Worm (Caenorhabditis elegans) whole organism, L2 larva: ENCODE data around the gene rnh-1.0.
A peak's percentile ranks its signal among the peaks of the same experiment; 100 is the strongest.

Experiments
- C34F6.9 ChIP-seq: fragments of 150-350 bp; optimal IDR thresholded peaks from 2 replicates; lab custom pipeline; 2014; ENCODE audit warnings: missing biosample characterization, missing genetic modification characterization
- F13H6.1 ChIP-seq: sonication (generic microtip); optimal IDR thresholded peaks from 2 replicates; lab custom pipeline; 2016; ENCODE audit warnings: missing genetic modification characterization, missing compliant biosample characterization
- R02D3.7 ChIP-seq: fragments of 150-350 bp; optimal IDR thresholded peaks from 2 replicates; lab custom pipeline; 2014; ENCODE audit warnings: missing biosample characterization, missing genetic modification characterization
- Y55F3AM.14 ChIP-seq: fragments of 200-800 bp; sonication (Bioruptor generic); optimal IDR thresholded peaks from 2 replicates; lab custom pipeline; 2018; ENCODE audit warnings: mild to moderate bottlenecking, missing genetic modification characterization, missing compliant biosample characterization
- ZK546.5 ChIP-seq: sonication (generic microtip); optimal IDR thresholded peaks from 2 replicates; lab custom pipeline; 2017; ENCODE audit warnings: missing biosample characterization, missing genetic modification characterization
- alr-1 ChIP-seq: fragments of 150-350 bp; optimal IDR thresholded peaks from 2 replicates; lab custom pipeline; 2014; ENCODE audit warnings: missing biosample characterization, missing genetic modification characterization
- aly-2 ChIP-seq: fragments of 150-350 bp; optimal IDR thresholded peaks from 2 replicates; lab custom pipeline; 2014; ENCODE audit warnings: missing biosample characterization, missing genetic modification characterization
- ama-1 ChIP-seq: fragments of 150-350 bp; optimal IDR thresholded peaks from 2 replicates; lab custom pipeline; 2018; ENCODE audit warnings: inconsistent platforms
- blmp-1 ChIP-seq: sonication (generic microtip); optimal IDR thresholded peaks from 2 replicates; lab custom pipeline; 2017; ENCODE audit warnings: missing genetic modification characterization, mild to moderate bottlenecking, missing compliant biosample characterization, antibody characterized with exemption, moderate library complexity; ENCODE audit not compliant: insufficient read depth
- ceh-16 ChIP-seq: fragments of 150-350 bp; optimal IDR thresholded peaks from 2 replicates; lab custom pipeline; 2014; ENCODE audit warnings: missing biosample characterization, missing genetic modification characterization
- ceh-82 ChIP-seq: fragments of 150-350 bp; optimal IDR thresholded peaks from 2 replicates; lab custom pipeline; 2014; ENCODE audit warnings: missing biosample characterization, missing genetic modification characterization
- crh-2 ChIP-seq: sonication (generic microtip); optimal IDR thresholded peaks from 2 replicates; lab custom pipeline; 2017; ENCODE audit warnings: missing biosample characterization, missing genetic modification characterization
- dmd-4 ChIP-seq: sonication (generic microtip); optimal IDR thresholded peaks from 2 replicates; lab custom pipeline; 2017; ENCODE audit warnings: missing biosample characterization, missing genetic modification characterization
- egl-27 ChIP-seq: sonication (generic microtip); optimal IDR thresholded peaks from 3 replicates; lab custom pipeline; 2017; ENCODE audit warnings: missing biosample characterization, missing genetic modification reagents, missing genetic modification characterization
- elt-1 ChIP-seq: fragments of 150-350 bp; optimal IDR thresholded peaks from 2 replicates; lab custom pipeline; 2014; ENCODE audit warnings: missing biosample characterization, missing genetic modification characterization
- elt-3 ChIP-seq: sonication (generic microtip); optimal IDR thresholded peaks from 2 replicates; lab custom pipeline; 2017; ENCODE audit warnings: missing biosample characterization, missing genetic modification characterization
- fos-1 ChIP-seq: fragments of 150-350 bp; optimal IDR thresholded peaks from 2 replicates; lab custom pipeline; 2014; ENCODE audit warnings: missing biosample characterization, missing genetic modification characterization
- gmeb-1 ChIP-seq: fragments of 150-350 bp; optimal IDR thresholded peaks from 2 replicates; lab custom pipeline; 2014; ENCODE audit warnings: missing biosample characterization, missing genetic modification characterization
- lin-13 ChIP-seq: fragments of 150-350 bp; optimal IDR thresholded peaks from 2 replicates; lab custom pipeline; 2014; ENCODE audit warnings: missing biosample characterization, missing genetic modification reagents, missing genetic modification characterization
- lin-39 ChIP-seq: fragments of 150-350 bp; optimal IDR thresholded peaks from 2 replicates; lab custom pipeline; 2014; ENCODE audit warnings: missing biosample characterization, missing genetic modification reagents, missing genetic modification characterization
- lsy-2 ChIP-seq, 2 experiments: fragments of 150-350 bp in 1 of 2; sonication (generic microtip) in 1 of 2; optimal IDR thresholded peaks; 2 replicates each; lab custom pipeline; 2014 to 2017; ENCODE audit warnings: missing biosample characterization in 2 of 2, missing genetic modification characterization in 2 of 2
- mab-5 ChIP-seq: fragments of 150-350 bp; optimal IDR thresholded peaks from 2 replicates; lab custom pipeline; 2014; ENCODE audit warnings: missing biosample characterization, missing genetic modification characterization
- mbf-1 ChIP-seq: sonication (generic microtip); optimal IDR thresholded peaks from 2 replicates; lab custom pipeline; 2017; ENCODE audit warnings: missing biosample characterization, missing genetic modification characterization
- mdl-1 ChIP-seq, 2 experiments: fragments of 150-350 bp in 1 of 2; sonication (generic microtip) in 1 of 2; optimal IDR thresholded peaks; 2 replicates each; lab custom pipeline; 2017; ENCODE audit warnings: missing biosample characterization in 2 of 2, missing genetic modification characterization in 2 of 2
- nhr-10 ChIP-seq: sonication (generic microtip); optimal IDR thresholded peaks from 2 replicates; lab custom pipeline; 2017; ENCODE audit warnings: missing biosample characterization, missing genetic modification characterization
- nhr-11 ChIP-seq: fragments of 150-350 bp; optimal IDR thresholded peaks from 2 replicates; lab custom pipeline; 2014; ENCODE audit warnings: missing biosample characterization, missing genetic modification characterization
- nhr-12 ChIP-seq: fragments of 150-350 bp; optimal IDR thresholded peaks from 2 replicates; lab custom pipeline; 2014; ENCODE audit warnings: missing biosample characterization, missing genetic modification characterization
- nhr-129 ChIP-seq: fragments of 150-350 bp; optimal IDR thresholded peaks from 2 replicates; lab custom pipeline; 2014; ENCODE audit warnings: missing biosample characterization, missing genetic modification characterization
- nhr-21 ChIP-seq: fragments of 150-350 bp; optimal IDR thresholded peaks from 2 replicates; lab custom pipeline; 2014; ENCODE audit warnings: missing biosample characterization, missing genetic modification characterization
- nhr-23 ChIP-seq: fragments of 150-350 bp; optimal IDR thresholded peaks from 2 replicates; lab custom pipeline; 2014; ENCODE audit warnings: missing biosample characterization, missing genetic modification reagents, missing genetic modification characterization
- nhr-237 ChIP-seq: fragments of 150-350 bp; optimal IDR thresholded peaks from 2 replicates; lab custom pipeline; 2014; ENCODE audit warnings: missing biosample characterization, missing genetic modification characterization
- nhr-25 ChIP-seq: fragments of 150-350 bp; sonication (generic microtip); optimal IDR thresholded peaks from 3 replicates; lab custom pipeline; 2014; ENCODE audit warnings: missing biosample characterization, missing genetic modification characterization
- nhr-6 ChIP-seq: fragments of 150-350 bp; optimal IDR thresholded peaks from 2 replicates; lab custom pipeline; 2014; ENCODE audit warnings: missing biosample characterization, missing genetic modification characterization
- nhr-77 ChIP-seq: fragments of 150-350 bp; optimal IDR thresholded peaks from 2 replicates; lab custom pipeline; 2014; ENCODE audit warnings: missing biosample characterization, missing genetic modification characterization
- peb-1 ChIP-seq: fragments of 150-350 bp; optimal IDR thresholded peaks from 2 replicates; lab custom pipeline; 2014; ENCODE audit warnings: missing biosample characterization, missing genetic modification characterization
- sem-4 ChIP-seq: fragments of 150-350 bp; optimal IDR thresholded peaks from 2 replicates; lab custom pipeline; 2014; ENCODE audit warnings: missing biosample characterization, missing genetic modification reagents, missing genetic modification characterization
- skn-1 ChIP-seq: sonication (generic microtip); optimal IDR thresholded peaks from 2 replicates; lab custom pipeline; 2017; ENCODE audit warnings: missing biosample characterization, missing genetic modification characterization
- sma-3 ChIP-seq: sonication (generic microtip); optimal IDR thresholded peaks from 2 replicates; lab custom pipeline; 2016; ENCODE audit warnings: missing genetic modification reagents, missing genetic modification characterization, missing compliant biosample characterization
- sma-9 ChIP-seq, 2 experiments: fragments of 150-350 bp in 1 of 2; sonication (generic microtip) in 1 of 2; optimal IDR thresholded peaks; 2 replicates each; lab custom pipeline; 2014 to 2016; ENCODE audit warnings: missing genetic modification characterization in 2 of 2, mild to moderate bottlenecking in 1 of 2, missing biosample characterization in 1 of 2, missing compliant biosample characterization in 1 of 2, missing genetic modification reagents in 1 of 2, moderate library complexity in 1 of 2
- snpc-4 ChIP-seq: fragments of 150-350 bp; optimal IDR thresholded peaks from 2 replicates; lab custom pipeline; 2014; ENCODE audit warnings: missing biosample characterization, missing genetic modification characterization
- unc-39 ChIP-seq: fragments of 150-350 bp; optimal IDR thresholded peaks from 2 replicates; lab custom pipeline; 2014; ENCODE audit warnings: missing biosample characterization, missing genetic modification characterization
- unc-55 ChIP-seq: fragments of 150-350 bp; sonication (generic microtip); optimal IDR thresholded peaks from 3 replicates; lab custom pipeline; 2014; ENCODE audit warnings: missing biosample characterization, missing genetic modification reagents, missing genetic modification characterization
- unc-62 ChIP-seq: fragments of 150-350 bp; optimal IDR thresholded peaks from 2 replicates; lab custom pipeline; 2014; ENCODE audit warnings: missing biosample characterization, missing genetic modification reagents, missing genetic modification characterization
- zag-1 ChIP-seq: fragments of 150-350 bp; optimal IDR thresholded peaks from 2 replicates; lab custom pipeline; 2014; ENCODE audit warnings: missing biosample characterization, missing genetic modification characterization
- ztf-1 ChIP-seq: fragments of 200-800 bp; sonication (Bioruptor generic); conservative IDR thresholded peaks from 2 replicates; pipeline ENCODE4 v1.3.6; 2022; ENCODE audit warnings: missing genetic modification characterization, missing compliant biosample characterization
- ztf-11 ChIP-seq: sonication (generic microtip); optimal IDR thresholded peaks from 2 replicates; lab custom pipeline; 2017; ENCODE audit warnings: missing biosample characterization, missing genetic modification characterization
- ztf-4 ChIP-seq: fragments of 150-350 bp; optimal IDR thresholded peaks from 2 replicates; lab custom pipeline; 2014; ENCODE audit warnings: missing biosample characterization, missing genetic modification characterization

Gene rnh-1.0

ce11 chrII:5014399-5014798 is 19.3 kb downstream of the rnh-1.0 start, which contains the start of gene F59A6.2:
Gene F59A6.2 (plus strand): TSS chrII:5014699.
- TF ChIP-seq mdl-1 (tag; optimal IDR thresholded peaks at IDR 0.05; lab: Kevin White, UChicago): no peak
- no peak for TF ChIP-seq ZK546.5 (tag; lab: Kevin White, UChicago)
- TF ChIP-seq peb-1 (tag; lab: Kevin White, UChicago): no peak
- TF ChIP-seq unc-55 (GFP tag; lab: Kevin White, UChicago): no peak
- TF ChIP-seq ztf-1 (GFP tag; lab: Robert Waterston, UW): no peak
- TF ChIP-seq ceh-16 (tag; lab: Kevin White, UChicago): no peak
- no peak for TF ChIP-seq Y55F3AM.14 (GFP tag; lab: Kevin White, UChicago)
- no peak for TF ChIP-seq mab-5 (tag; lab: Kevin White, UChicago)
- TF ChIP-seq R02D3.7 (tag; lab: Kevin White, UChicago): no peak
- TF ChIP-seq unc-62 (GFP tag; lab: Kevin White, UChicago): no peak
- TF ChIP-seq nhr-129 (tag; lab: Kevin White, UChicago): no peak

DNA sequence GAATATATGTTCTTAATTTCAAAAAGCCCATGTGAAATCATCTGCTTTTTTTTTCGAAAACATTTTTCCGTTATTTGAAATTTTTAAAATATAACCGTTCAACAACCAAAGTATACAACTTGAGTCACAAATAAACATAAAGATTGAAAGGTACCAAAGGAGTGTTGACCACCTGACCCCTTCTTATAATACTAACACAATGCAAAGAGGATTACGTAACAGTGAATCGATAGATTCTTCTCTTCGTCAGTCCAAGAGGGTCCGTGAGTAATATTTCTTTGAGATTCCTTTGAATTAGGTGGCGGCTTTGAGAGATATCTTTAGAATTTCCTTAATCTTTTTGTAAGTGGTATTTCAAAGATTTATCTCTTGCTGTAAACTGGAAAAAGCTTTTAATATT is 21.0 kb downstream of the rnh-1.0 start:
- TF ChIP-seq sma-9 (GFP tag; optimal IDR thresholded peaks at IDR 0.05; lab: Kevin White, UChicago): no peak
- no peak for TF ChIP-seq sma-9 (tag; optimal IDR thresholded peaks at IDR 0.05; lab: Kevin White, UChicago)
- TF ChIP-seq nhr-23 (tag; lab: Kevin White, UChicago): no peak
- no peak for TF ChIP-seq egl-27 (tag; lab: Kevin White, UChicago)
- TF ChIP-seq elt-1 (tag; lab: Kevin White, UChicago): no peak

ce11 chrII:5016977-5017585 is 22.0 kb downstream of the rnh-1.0 start:
- no peak for TF ChIP-seq lin-39 (tag; lab: Kevin White, UChicago)
- TF ChIP-seq skn-1 (tag; lab: Kevin White, UChicago): no peak
- TF ChIP-seq nhr-21 (tag; lab: Kevin White, UChicago): peak; percentile 31
- TF ChIP-seq sma-3 (GFP tag; lab: Kevin White, UChicago): peak; percentile 18
- TF ChIP-seq nhr-12 (tag; lab: Kevin White, UChicago): no peak
- peak; percentile 74 for TF ChIP-seq egl-27 (tag; lab: Kevin White, UChicago)
- no peak for TF ChIP-seq elt-1 (tag; lab: Kevin White, UChicago)
- no peak for TF ChIP-seq R02D3.7 (tag; lab: Kevin White, UChicago)
- no peak for TF ChIP-seq ztf-4
- TF ChIP-seq mab-5 (tag; lab: Kevin White, UChicago): peak; percentile 56
- TF ChIP-seq nhr-129 (tag; lab: Kevin White, UChicago): peak; percentile 82
- peak; percentile 51 for TF ChIP-seq snpc-4 (tag; lab: Kevin White, UChicago)
- TF ChIP-seq nhr-11 (tag; lab: Kevin White, UChicago): no peak
- peak; percentile 81 for TF ChIP-seq fos-1 (tag; lab: Kevin White, UChicago)
- no peak for TF ChIP-seq ZK546.5 (tag; lab: Kevin White, UChicago)
- no peak for TF ChIP-seq aly-2
- peak; percentile 21 to 76 for TF ChIP-seq lsy-2 (tag; optimal IDR thresholded peaks at IDR 0.05; lab: Kevin White, UChicago)
- TF ChIP-seq unc-55 (GFP tag; lab: Kevin White, UChicago): peak; percentile 72
- TF ChIP-seq ztf-11 (tag; lab: Kevin White, UChicago): no peak
- peak in 1 of 2 experiments; percentile 26 for TF ChIP-seq mdl-1 (tag; optimal IDR thresholded peaks at IDR 0.05; lab: Kevin White, UChicago)
- no peak for TF ChIP-seq elt-3 (tag; lab: Kevin White, UChicago)
- TF ChIP-seq C34F6.9 (tag; lab: Kevin White, UChicago): peak; percentile 91
- peak; percentile 58 for TF ChIP-seq nhr-25
- peak; percentile 36 for TF ChIP-seq sma-9 (GFP tag; optimal IDR thresholded peaks at IDR 0.05; lab: Kevin White, UChicago)
- TF ChIP-seq sma-9 (tag; optimal IDR thresholded peaks at IDR 0.05; lab: Kevin White, UChicago): no peak
- no peak for TF ChIP-seq ztf-1 (GFP tag; lab: Robert Waterston, UW)
- no peak for TF ChIP-seq unc-39
- no peak for TF ChIP-seq peb-1 (tag; lab: Kevin White, UChicago)
- TF ChIP-seq lin-13 (GFP tag; lab: Kevin White, UChicago): peak; percentile 32
- peak; percentile 68 for TF ChIP-seq F13H6.1 (tag; lab: Kevin White, UChicago)
- TF ChIP-seq sem-4 (tag; lab: Kevin White, UChicago): peak; percentile 59
- peak; percentile 57 for TF ChIP-seq zag-1 (tag; lab: Kevin White, UChicago)
- peak; percentile 66 for TF ChIP-seq crh-2 (tag; lab: Kevin White, UChicago)
- peak; percentile 1 for TF ChIP-seq ama-1 (lab: Kevin White, UChicago)
- no peak for TF ChIP-seq alr-1 (tag; lab: Kevin White, UChicago)
- TF ChIP-seq blmp-1 (tag; lab: Kevin White, UChicago): no peak
- TF ChIP-seq ceh-16 (tag; lab: Kevin White, UChicago): peak; percentile 69
- TF ChIP-seq nhr-77: no peak
- TF ChIP-seq nhr-237 (tag; lab: Kevin White, UChicago): no peak
- TF ChIP-seq mbf-1: no peak
- TF ChIP-seq unc-62 (GFP tag; lab: Kevin White, UChicago): no peak
- TF ChIP-seq ceh-82 (tag; lab: Kevin White, UChicago): no peak
- TF ChIP-seq nhr-23 (tag; lab: Kevin White, UChicago): no peak
- no peak for TF ChIP-seq nhr-10 (tag; lab: Kevin White, UChicago)
- no peak for TF ChIP-seq nhr-6 (tag; lab: Kevin White, UChicago)
- no peak for TF ChIP-seq dmd-4 (tag; lab: Kevin White, UChicago)
- peak; percentile 14 for TF ChIP-seq gmeb-1 (tag; lab: Kevin White, UChicago)
